Fruit fly (Drosophila melanogaster): ENCODE results near the gene CG12219.

The CG12219 gene

dm6 chrX:6264456-6264855, 36.6 kb downstream of the CG12219 start:
- TF ChIP-seq CG3163 (GFP tag; optimal IDR thresholded peaks at IDR 0.05) (no peak), CG16779 (GFP tag; IDR thresholded peaks at IDR 0.05) (no peak), mirr (GFP tag; optimal IDR thresholded peaks at IDR 0.05) (peak; percentile 81), CG13624 (GFP tag; optimal IDR thresholded peaks at IDR 0.05) (no peak), crol (GFP tag; IDR thresholded peaks at IDR 0.05) (no peak; the same call in 1 of the 2 replicates), Jarid2 (GFP tag; optimal IDR thresholded peaks at IDR 0.05) (no peak), Atf3 (GFP tag; optimal IDR thresholded peaks at IDR 0.05) (no peak), grn (GFP tag; optimal IDR thresholded peaks at IDR 0.05) (peak; percentile 87), CG3847 (GFP tag; IDR thresholded peaks at IDR 0.05) (0 out of 2 replicates have a peak, but pooled peaks have one; percentile 5), Aef1 (GFP tag; IDR thresholded peaks at IDR 0.05) (no peak), CG13123 (GFP tag; optimal IDR thresholded peaks at IDR 0.05) (no peak), pan (optimal IDR thresholded peaks at IDR 0.05) (no peak), pan (GFP tag; optimal IDR thresholded peaks at IDR 0.05 in 1 of 2, IDR thresholded peaks at IDR 0.05 in 1 of 2) (no peak), jumu (GFP tag; optimal IDR thresholded peaks at IDR 0.05) (no peak), Dref (GFP tag; IDR thresholded peaks at IDR 0.05) (0 out of 2 replicates have a peak, but pooled peaks have one; percentile 7), luna (GFP tag; optimal IDR thresholded peaks at IDR 0.05) (no peak), sima (GFP tag; optimal IDR thresholded peaks at IDR 0.05) (no peak), cwo (GFP tag; optimal IDR thresholded peaks at IDR 0.05) (peak; percentile 54), CG7839 (tag; optimal IDR thresholded peaks at IDR 0.05) (no peak), Ets97D (GFP tag; optimal IDR thresholded peaks at IDR 0.05) (no peak), CG17912 (GFP tag; optimal IDR thresholded peaks at IDR 0.05) (no peak), sim (GFP tag; IDR thresholded peaks at IDR 0.05) (no peak), ham (GFP tag; IDR thresholded peaks at IDR 0.05) (no peak), vnd (GFP tag; IDR thresholded peaks at IDR 0.05; ENCODE audit: partially characterized antibody) (no peak), CG8281 (tag; optimal IDR thresholded peaks at IDR 0.05) (no peak), dm (GFP tag; optimal IDR thresholded peaks at IDR 0.05) (no peak), CG15011 (GFP tag; optimal IDR thresholded peaks at IDR 0.05) (no peak), CG1603 (tag; optimal IDR thresholded peaks at IDR 0.05) (no peak), Bteb2 (GFP tag; optimal IDR thresholded peaks at IDR 0.05) (no peak), pzg (GFP tag; optimal IDR thresholded peaks at IDR 0.05) (no peak), CG1792 (GFP tag; optimal IDR thresholded peaks at IDR 0.05) (no peak), CG8290 (GFP tag; optimal IDR thresholded peaks at IDR 0.05) (no peak), CG8290 (tag; optimal IDR thresholded peaks at IDR 0.05) (peak in 1 of 2 experiments; percentile 46), knrl (GFP tag; IDR thresholded peaks at IDR 0.05; ENCODE audit: partially characterized antibody) (no peak), D (optimal IDR thresholded peaks at IDR 0.05) (no peak), D (GFP tag; optimal IDR thresholded peaks at IDR 0.05) (no peak), trem (tag; optimal IDR thresholded peaks at IDR 0.05) (no peak), Hsf (GFP tag; optimal IDR thresholded peaks at IDR 0.05) (no peak), CG10366 (GFP tag; IDR thresholded peaks at IDR 0.05) (no peak), CG10959 (GFP tag; IDR thresholded peaks at IDR 0.05) (no peak), Poxn (GFP tag; IDR thresholded peaks at IDR 0.05) (no peak), Lhr (GFP tag; optimal IDR thresholded peaks at IDR 0.05) (no peak), CG10979 (tag; optimal IDR thresholded peaks at IDR 0.05) (no peak), Med (GFP tag) (peak; percentile 30), maf-S (GFP tag; optimal IDR thresholded peaks at IDR 0.05) (no peak), NFAT (GFP tag; IDR thresholded peaks at IDR 0.05) (no peak), her (GFP tag; optimal IDR thresholded peaks at IDR 0.05) (no peak), fru (optimal IDR thresholded peaks at IDR 0.05) (no peak), Nf-YB (GFP tag; optimal IDR thresholded peaks at IDR 0.05) (no peak), CG5245 (GFP tag; optimal IDR thresholded peaks at IDR 0.05) (no peak), pho (GFP tag; optimal IDR thresholded peaks at IDR 0.05) (no peak), ewg (GFP tag; optimal IDR thresholded peaks at IDR 0.05) (no peak), CG9876 (GFP tag; optimal IDR thresholded peaks at IDR 0.05) (no peak), sug (tag; optimal IDR thresholded peaks at IDR 0.05) (peak; percentile 62)
